Fruit fly (Drosophila melanogaster) whole organism, wandering third instar larva: Measurements from ENCODE around the gene Sodh2.
A peak's percentile ranks its signal among the peaks of the same experiment; 100 is the strongest.

ENCODE experiments used
- Abd-B ChIP-seq: fragments of >200 bp; optimal IDR thresholded peaks from 2 replicates; lab custom pipeline; 2017; ENCODE audit warnings: missing biosample characterization, missing genetic modification characterization
- CG32264 ChIP-seq: fragments of 200-800 bp; sonication (Bioruptor generic); optimal IDR thresholded peaks from 2 replicates; lab custom pipeline; 2016; ENCODE audit warnings: missing biosample characterization, missing genetic modification characterization
- CG9705 ChIP-seq: fragments of 200-800 bp; sonication (Bioruptor generic); optimal IDR thresholded peaks from 2 replicates; lab custom pipeline; 2018; ENCODE audit warnings: missing biosample characterization, mild to moderate bottlenecking, missing genetic modification characterization
- CrebA ChIP-seq: fragments of 200-800 bp; sonication (Bioruptor generic); optimal IDR thresholded peaks from 2 replicates; lab custom pipeline; 2016; ENCODE audit warnings: missing biosample characterization, mild to moderate bottlenecking, missing genetic modification characterization, borderline replicate concordance
- Dfd ChIP-seq: fragments of >200 bp; optimal IDR thresholded peaks from 2 replicates; lab custom pipeline; 2017; ENCODE audit warnings: missing biosample characterization, missing genetic modification characterization
- Dif ChIP-seq: fragments of 200-275, 200-300 bp; sonication (Bioruptor generic); optimal IDR thresholded peaks from 2 replicates; lab custom pipeline; 2018; ENCODE audit warnings: missing biosample characterization, missing genetic modification characterization; ENCODE audit not compliant: partially characterized antibody
- GATAd ChIP-seq: sonication (Bioruptor generic); optimal IDR thresholded peaks from 2 replicates; lab custom pipeline; 2016; ENCODE audit warnings: missing biosample characterization, missing genetic modification characterization
- HLH106 ChIP-seq: fragments of 200-800 bp; optimal IDR thresholded peaks from 3 replicates; lab custom pipeline; 2019; ENCODE audit warnings: missing biosample characterization, mild to moderate bottlenecking, missing genetic modification characterization, moderate library complexity
- Hnf4 ChIP-seq: fragments of 200-800 bp; sonication (Bioruptor generic); optimal IDR thresholded peaks from 2 replicates; lab custom pipeline; 2016; ENCODE audit warnings: missing biosample characterization, mild to moderate bottlenecking, missing genetic modification characterization
- Hr78 ChIP-seq: fragments of >200 bp; optimal IDR thresholded peaks from 2 replicates; lab custom pipeline; 2017; ENCODE audit warnings: missing biosample characterization, missing genetic modification characterization
- Hr83 ChIP-seq: fragments of 200-300 bp; sonication (Bioruptor generic); optimal IDR thresholded peaks from 2 replicates; lab custom pipeline; 2016; ENCODE audit warnings: missing biosample characterization, mild to moderate bottlenecking, missing genetic modification characterization, moderate library complexity; ENCODE audit not compliant: poor library complexity, severe bottlenecking
- Jra ChIP-seq: sonication (Bioruptor generic); optimal IDR thresholded peaks from 2 replicates; lab custom pipeline; 2016; ENCODE audit warnings: missing biosample characterization, missing genetic modification characterization
- Mio ChIP-seq: sonication (Bioruptor generic); optimal IDR thresholded peaks from 2 replicates; lab custom pipeline; 2016; ENCODE audit warnings: missing biosample characterization, missing genetic modification characterization
- Myc ChIP-seq: fragments of >200 bp; optimal IDR thresholded peaks from 2 replicates; lab custom pipeline; 2017
- N ChIP-seq: fragments of >200 bp; optimal IDR thresholded peaks from 2 replicates; lab custom pipeline; 2018; ENCODE audit warnings: missing biosample characterization, missing external identifiers, missing genetic modification characterization
- OdsH ChIP-seq: fragments of 200-800 bp; sonication (Bioruptor generic); optimal IDR thresholded peaks from 2 replicates; lab custom pipeline; 2016; ENCODE audit warnings: missing biosample characterization, mild to moderate bottlenecking, missing genetic modification characterization
- Rel ChIP-seq, 2 experiments: fragments of 200-800 bp; sonication (Bioruptor generic) in 1 of 2; optimal IDR thresholded peaks; 2 replicates in 1 of 2; 3 replicates in 1 of 2; lab custom pipeline; 2016 to 2019; ENCODE audit warnings: mild to moderate bottlenecking in 2 of 2, missing biosample characterization in 2 of 2, missing genetic modification characterization in 2 of 2, moderate library complexity in 1 of 2
- Sp1 ChIP-seq: fragments of 200-800 bp; sonication (Bioruptor generic); optimal IDR thresholded peaks from 3 replicates; lab custom pipeline; 2019; ENCODE audit warnings: missing biosample characterization, mild to moderate bottlenecking, missing genetic modification characterization, moderate library complexity
- Vsx2 ChIP-seq: fragments of 200-300, 225-300 bp; sonication (Bioruptor generic); optimal IDR thresholded peaks from 2 replicates; lab custom pipeline; 2018; ENCODE audit warnings: missing biosample characterization, missing genetic modification characterization; ENCODE audit not compliant: partially characterized antibody
- br ChIP-seq: fragments of 200-800 bp; sonication (Bioruptor generic); optimal IDR thresholded peaks from 2 replicates; lab custom pipeline; 2016; ENCODE audit warnings: missing biosample characterization, missing genetic modification characterization
- brk ChIP-seq: fragments of 200-800 bp; sonication (Bioruptor generic); optimal IDR thresholded peaks from 2 replicates; lab custom pipeline; 2016; ENCODE audit warnings: missing biosample characterization, mild to moderate bottlenecking, missing genetic modification characterization
- dl ChIP-seq, 2 experiments: fragments of 175-275, 200-275 bp in 1 of 2; fragments of 200-275 bp in 1 of 2; sonication (Bioruptor generic); optimal IDR thresholded peaks; lab custom pipeline; 2018; ENCODE audit warnings: mild to moderate bottlenecking in 2 of 2, missing biosample characterization in 2 of 2, missing genetic modification characterization in 2 of 2, moderate library complexity in 2 of 2; ENCODE audit not compliant: partially characterized antibody in 2 of 2, insufficient read depth in 1 of 2
- dmrt93B ChIP-seq: fragments of 200-800 bp; sonication (Bioruptor generic); optimal IDR thresholded peaks from 2 replicates; lab custom pipeline; 2018; ENCODE audit warnings: missing biosample characterization, mild to moderate bottlenecking, missing genetic modification characterization
- dsf ChIP-seq: sonication (Bioruptor generic); optimal IDR thresholded peaks from 2 replicates; lab custom pipeline; 2016; ENCODE audit warnings: missing biosample characterization, missing genetic modification characterization, borderline replicate concordance
- ey ChIP-seq: fragments of 200-800 bp; sonication (Bioruptor generic); optimal IDR thresholded peaks from 2 replicates; lab custom pipeline; 2016; ENCODE audit warnings: missing biosample characterization, missing genetic modification characterization
- foxo ChIP-seq, 2 experiments: fragments of 200-800 bp; sonication (Bioruptor generic); optimal IDR thresholded peaks; 2 replicates in 1 of 2; 3 replicates in 1 of 2; lab custom pipeline; 2016 to 2017; ENCODE audit warnings: missing biosample characterization in 2 of 2, missing genetic modification characterization in 2 of 2
- fru ChIP-seq: fragments of 200-800 bp; sonication (Bioruptor generic); optimal IDR thresholded peaks from 3 replicates; lab custom pipeline; 2016; ENCODE audit warnings: missing biosample characterization, mild to moderate bottlenecking, missing genetic modification characterization
- h ChIP-seq: fragments of 200-800 bp; sonication (Bioruptor generic); optimal IDR thresholded peaks from 3 replicates; lab custom pipeline; 2016; ENCODE audit warnings: missing biosample characterization, mild to moderate bottlenecking, missing genetic modification characterization
- jim ChIP-seq: fragments of 175-275, 200-325 bp; sonication (Bioruptor generic); optimal IDR thresholded peaks from 2 replicates; lab custom pipeline; 2016; ENCODE audit warnings: missing biosample characterization, mild to moderate bottlenecking, missing genetic modification characterization
- lola ChIP-seq: fragments of >200 bp; optimal IDR thresholded peaks from 2 replicates; lab custom pipeline; 2017; ENCODE audit warnings: missing biosample characterization, missing genetic modification characterization
- pan ChIP-seq: fragments of >200 bp; optimal IDR thresholded peaks from 2 replicates; lab custom pipeline; 2017
- psq ChIP-seq: fragments of 200-800 bp; sonication (Bioruptor generic); optimal IDR thresholded peaks from 3 replicates; lab custom pipeline; 2017; ENCODE audit warnings: missing biosample characterization, mild to moderate bottlenecking, missing genetic modification characterization, moderate library complexity
- rgr ChIP-seq: fragments of 200-800 bp; sonication (Bioruptor generic); optimal IDR thresholded peaks from 3 replicates; lab custom pipeline; 2016; ENCODE audit warnings: missing biosample characterization, mild to moderate bottlenecking, missing genetic modification characterization
- sage ChIP-seq: fragments of 200-800 bp; sonication (Bioruptor generic); optimal IDR thresholded peaks from 2 replicates; lab custom pipeline; 2016; ENCODE audit warnings: missing biosample characterization, mild to moderate bottlenecking, missing genetic modification characterization
- sv ChIP-seq: fragments of 200-800 bp; sonication (Bioruptor generic); optimal IDR thresholded peaks from 3 replicates; lab custom pipeline; 2016; ENCODE audit warnings: missing biosample characterization, missing genetic modification characterization
- tai ChIP-seq: sonication (Bioruptor generic); optimal IDR thresholded peaks from 2 replicates; lab custom pipeline; 2016; ENCODE audit warnings: missing biosample characterization, missing genetic modification characterization
- usp ChIP-seq: fragments of >200 bp; optimal IDR thresholded peaks from 2 replicates; lab custom pipeline; 2017; ENCODE audit warnings: missing biosample characterization, missing genetic modification characterization
- woc ChIP-seq: sonication (Bioruptor generic); optimal IDR thresholded peaks from 2 replicates; lab custom pipeline; 2016; ENCODE audit warnings: missing biosample characterization, mild to moderate bottlenecking, missing genetic modification characterization

The Sodh2 gene

DNA sequence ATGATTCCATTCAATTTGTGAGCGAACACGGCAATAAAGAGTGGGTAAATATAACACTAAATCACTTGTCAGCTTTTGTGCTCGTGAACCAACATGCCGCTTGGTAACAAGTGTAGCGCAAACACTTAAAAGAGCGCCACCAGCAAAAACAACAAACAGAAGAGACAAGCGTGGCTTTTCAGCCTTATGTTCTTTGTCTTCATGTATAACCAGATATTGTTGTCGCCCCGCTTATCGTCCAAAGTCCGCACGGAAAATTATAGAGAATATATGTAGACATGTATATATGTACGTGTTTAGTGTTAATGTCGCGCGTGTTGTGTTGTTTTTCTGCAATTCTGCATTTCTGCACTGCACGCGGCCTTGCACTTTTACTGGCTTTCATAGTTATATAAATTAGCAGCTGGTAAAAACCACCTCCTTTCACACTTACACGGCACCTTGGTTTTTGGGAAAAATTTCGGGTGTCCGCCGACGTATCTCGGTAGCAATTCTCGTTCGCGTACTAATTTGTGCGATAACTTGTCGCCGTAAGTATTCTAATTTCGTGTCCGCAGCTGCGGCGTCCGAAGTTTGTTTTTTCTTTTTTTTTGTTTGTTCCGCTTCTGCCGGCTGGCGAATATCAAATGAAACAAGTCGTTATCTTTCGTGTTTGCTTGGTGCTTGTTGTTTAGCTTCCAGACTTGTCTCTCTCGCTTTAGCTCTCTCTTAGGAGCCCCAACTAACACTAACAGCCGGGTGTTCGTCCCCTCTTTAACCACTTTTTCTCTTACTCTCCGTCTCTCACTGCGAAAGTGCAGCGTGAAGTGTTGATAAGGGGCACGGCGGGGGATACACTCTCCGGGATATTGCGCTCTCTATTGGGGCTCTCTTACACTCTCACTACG is 12.7 kb downstream of the Sodh2 start:
- peak; percentile 36 for TF ChIP-seq Sp1 (GFP tag; lab: Kevin White, UChicago)
- TF ChIP-seq CG9705 (GFP tag; lab: Kevin White, UChicago) = no peak
- TF ChIP-seq CrebA (GFP tag; lab: Kevin White, UChicago) = no peak
- TF ChIP-seq woc (GFP tag; lab: Kevin White, UChicago) = peak; percentile 40
- TF ChIP-seq Myc (lab: Kevin White, UChicago) = no peak
- no peak for TF ChIP-seq jim
- no peak for TF ChIP-seq ey
- TF ChIP-seq dmrt93B (GFP tag; lab: Kevin White, UChicago) = no peak
- peak; percentile 20 for TF ChIP-seq Hnf4 (GFP tag; lab: Kevin White, UChicago)
- no peak for TF ChIP-seq CG32264 (GFP tag; lab: Kevin White, UChicago)
- TF ChIP-seq lola (GFP tag; lab: Kevin White, UChicago) = no peak
- TF ChIP-seq Mio (GFP tag; lab: Kevin White, UChicago) = no peak
- TF ChIP-seq Abd-B (GFP tag; lab: Kevin White, UChicago) = no peak
- TF ChIP-seq sage = peak; percentile 17
- TF ChIP-seq Vsx2 (GFP tag; lab: Kevin White, UChicago) = peak; percentile 92
- no peak for TF ChIP-seq Jra (GFP tag; lab: Kevin White, UChicago)
- TF ChIP-seq sv (GFP tag; lab: Kevin White, UChicago) = peak; percentile 19
- no peak for TF ChIP-seq usp
- peak in 1 of 2 experiments; percentile 41 for TF ChIP-seq foxo (GFP tag; optimal IDR thresholded peaks at IDR 0.05; lab: Kevin White, UChicago)
- no peak for TF ChIP-seq Hr78 (GFP tag; lab: Kevin White, UChicago)
- TF ChIP-seq brk (GFP tag; lab: Kevin White, UChicago) = no peak
- no peak for TF ChIP-seq GATAd (GFP tag; lab: Kevin White, UChicago)
- TF ChIP-seq fru = no peak
- TF ChIP-seq Dfd = no peak
- TF ChIP-seq psq = peak; percentile 60
- peak; percentile 42 for TF ChIP-seq OdsH (GFP tag; lab: Kevin White, UChicago)
- peak; percentile 46 for TF ChIP-seq h (GFP tag; lab: Kevin White, UChicago)
- peak; percentile 43 for TF ChIP-seq HLH106 (tag; lab: Kevin White, UChicago)
- TF ChIP-seq pan (lab: Kevin White, UChicago) = no peak
- peak; percentile 13 for TF ChIP-seq rgr (GFP tag; lab: Kevin White, UChicago)
- TF ChIP-seq br (GFP tag; lab: Kevin White, UChicago) = peak; percentile 32
- no peak for TF ChIP-seq Rel (GFP tag; optimal IDR thresholded peaks at IDR 0.05; lab: Kevin White, UChicago)
- TF ChIP-seq Rel (tag; optimal IDR thresholded peaks at IDR 0.05; lab: Kevin White, UChicago) = peak; percentile 11
- TF ChIP-seq Dif (GFP tag; lab: Kevin White, UChicago) = peak; percentile 98
- TF ChIP-seq dsf = no peak
- peak; percentile 92 to 97 for TF ChIP-seq dl (GFP tag; optimal IDR thresholded peaks at IDR 0.05; lab: Kevin White, UChicago; ENCODE audit: insufficient read depth in 1 of 2, partially characterized antibody in 2 of 2)
- TF ChIP-seq Hr83 = no peak
- no peak for TF ChIP-seq tai (GFP tag; lab: Kevin White, UChicago)
- no peak for TF ChIP-seq N (GFP tag; lab: Kevin White, UChicago)

DNA sequence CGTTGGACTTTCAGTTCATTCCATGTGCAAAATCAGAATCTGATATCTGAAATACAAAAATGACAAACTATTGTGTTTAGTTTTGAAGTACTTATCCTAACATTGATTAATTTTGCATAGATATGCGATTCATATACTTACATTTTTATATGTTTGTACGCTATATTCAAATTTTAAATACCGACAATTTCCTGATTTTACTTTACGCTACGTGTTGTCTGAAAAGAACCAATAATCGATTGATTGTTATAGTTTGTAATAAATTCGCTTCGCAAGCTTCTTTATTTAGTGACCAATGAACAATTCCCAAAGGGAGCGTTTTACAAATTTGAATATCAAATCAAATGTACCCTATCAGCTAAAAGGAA is 13.3 kb downstream of the Sodh2 start, which contains the start of gene Ak3:
Gene Ak3 (minus strand): TSS at position 69 of the 368 bp plus-strand sequence.
- no peak for TF ChIP-seq jim
- no peak for TF ChIP-seq Mio (GFP tag; lab: Kevin White, UChicago)
- no peak for TF ChIP-seq lola (GFP tag; lab: Kevin White, UChicago)
- no peak for TF ChIP-seq Vsx2 (GFP tag; lab: Kevin White, UChicago)
- TF ChIP-seq fru = no peak
- no peak for TF ChIP-seq CG32264 (GFP tag; lab: Kevin White, UChicago)
- TF ChIP-seq OdsH (GFP tag; lab: Kevin White, UChicago) = no peak
- no peak for TF ChIP-seq dl (GFP tag; optimal IDR thresholded peaks at IDR 0.05; lab: Kevin White, UChicago; ENCODE audit: insufficient read depth in 1 of 2, partially characterized antibody in 2 of 2)
- no peak for TF ChIP-seq Myc (lab: Kevin White, UChicago)
- TF ChIP-seq HLH106 (tag; lab: Kevin White, UChicago) = no peak
- no peak for TF ChIP-seq Hr83
- TF ChIP-seq N (GFP tag; lab: Kevin White, UChicago) = no peak
- TF ChIP-seq CrebA (GFP tag; lab: Kevin White, UChicago) = no peak
